Worm (Caenorhabditis elegans) whole organism, L4 larva: ENCODE measurements around the gene unc-39.

Experiments
- F26F4.8 ChIP-seq: fragments of 200-800 bp; sonication (Bioruptor generic); conservative IDR thresholded peaks from 2 replicates; pipeline ENCODE4 v1.3.6; 2022; ENCODE audit warnings: missing genetic modification characterization, missing compliant biosample characterization
- F37D6.2 ChIP-seq: sonication (generic microtip); optimal IDR thresholded peaks from 2 replicates; lab custom pipeline; 2016; ENCODE audit warnings: mild to moderate bottlenecking, missing genetic modification characterization, missing compliant biosample characterization
- F44E2.7 ChIP-seq: fragments of 200-800 bp; sonication (Bioruptor generic); IDR thresholded peaks from 2 replicates; pipeline ENCODE4 v2.1.2; 2022; ENCODE audit warnings: missing genetic modification characterization, missing compliant biosample characterization
- F49E8.2 ChIP-seq: sonication (generic microtip); optimal IDR thresholded peaks from 2 replicates; lab custom pipeline; 2016; ENCODE audit warnings: missing compliant biosample characterization, mild to moderate bottlenecking, missing genetic modification characterization, borderline replicate concordance
- R02D3.7 ChIP-seq: fragments of 150-350 bp; sonication (generic microtip); optimal IDR thresholded peaks from 3 replicates; lab custom pipeline; 2014; ENCODE audit warnings: missing biosample characterization, missing genetic modification characterization
- Y105C5A.15 ChIP-seq: fragments of 200-800 bp; sonication (Bioruptor generic); IDR thresholded peaks from 2 replicates; pipeline ENCODE4 v1.3.6; 2022; ENCODE audit warnings: missing genetic modification characterization, missing compliant biosample characterization
- Y48G9A.11 ChIP-seq: fragments of 200-800 bp; sonication (Bioruptor generic); IDR thresholded peaks from 2 replicates; pipeline ENCODE4 v1.3.6; 2022; ENCODE audit warnings: missing genetic modification reagents, missing genetic modification characterization, missing compliant biosample characterization
- Y5F2A.4 ChIP-seq: fragments of 200-800 bp; sonication (Bioruptor generic); optimal IDR thresholded peaks from 2 replicates; lab custom pipeline; 2018; ENCODE audit warnings: mild to moderate bottlenecking, missing genetic modification characterization, missing compliant biosample characterization
- Y75B8A.6 ChIP-seq: fragments of 200-800 bp; sonication (Bioruptor generic); IDR thresholded peaks from 2 replicates; pipeline ENCODE4 v1.3.6; 2022; ENCODE audit warnings: missing genetic modification reagents, missing genetic modification characterization, missing compliant biosample characterization
- ZK337.2 ChIP-seq: fragments of 200-800 bp; sonication (Bioruptor generic); IDR thresholded peaks from 2 replicates; pipeline ENCODE4 v1.3.6; 2022; ENCODE audit warnings: missing genetic modification reagents, missing genetic modification characterization, missing compliant biosample characterization
- aha-1 ChIP-seq: fragments of 150-350 bp; peaks from one replicate; lab custom pipeline; 2014; ENCODE audit warnings: missing biosample characterization, missing genetic modification characterization
- ama-1 ChIP-seq: fragments of 150-350 bp; optimal IDR thresholded peaks from 2 replicates; lab custom pipeline; 2014; ENCODE audit warnings: inconsistent platforms, mixed read lengths
- arid-1 ChIP-seq: fragments of 200-800 bp; sonication (Bioruptor generic); conservative IDR thresholded peaks from 2 replicates; pipeline ENCODE4 v1.3.6; 2022; ENCODE audit warnings: missing genetic modification reagents, missing genetic modification characterization, missing compliant biosample characterization
- attf-4 ChIP-seq: sonication (generic microtip); optimal IDR thresholded peaks from 3 replicates; lab custom pipeline; 2017; ENCODE audit warnings: missing biosample characterization, missing genetic modification characterization
- ceh-28 ChIP-seq: fragments of 150-350 bp; optimal IDR thresholded peaks from 2 replicates; lab custom pipeline; 2014; ENCODE audit warnings: missing biosample characterization, missing genetic modification reagents, missing genetic modification characterization
- ceh-32 ChIP-seq: sonication (generic microtip); optimal IDR thresholded peaks from 2 replicates; lab custom pipeline; 2016; ENCODE audit warnings: mild to moderate bottlenecking, missing genetic modification characterization, missing compliant biosample characterization; ENCODE audit not compliant: poor library complexity
- ceh-82 ChIP-seq: sonication (generic microtip); optimal IDR thresholded peaks from 2 replicates; lab custom pipeline; 2017; ENCODE audit warnings: missing biosample characterization, missing genetic modification characterization
- ces-1 ChIP-seq: fragments of 150-350 bp; sonication (generic microtip); optimal IDR thresholded peaks from 4 replicates; lab custom pipeline; 2014; ENCODE audit warnings: missing biosample characterization, missing genetic modification reagents, missing genetic modification characterization
- daf-19 ChIP-seq: fragments of 200-800 bp; sonication (Bioruptor generic); conservative IDR thresholded peaks from 2 replicates; pipeline ENCODE4 v1.3.6; 2022; ENCODE audit warnings: missing genetic modification characterization, missing compliant biosample characterization
- daf-8 ChIP-seq: fragments of 200-800 bp; sonication (Bioruptor generic); IDR thresholded peaks from 2 replicates; pipeline ENCODE4 v1.3.6; 2022; ENCODE audit warnings: missing genetic modification characterization, missing compliant biosample characterization
- dmd-6 ChIP-seq: fragments of 200-800 bp; sonication (Bioruptor generic); IDR thresholded peaks from 2 replicates; pipeline ENCODE4 v1.3.6; 2022; ENCODE audit warnings: missing genetic modification reagents, missing genetic modification characterization, missing compliant biosample characterization
- dmd-8 ChIP-seq: fragments of 200-800 bp; sonication (Bioruptor generic); IDR thresholded peaks from 2 replicates; pipeline ENCODE4 v1.3.6; 2022; ENCODE audit warnings: missing genetic modification characterization, missing compliant biosample characterization
- duxl-1 ChIP-seq: sonication (generic microtip); optimal IDR thresholded peaks from 2 replicates; lab custom pipeline; 2016; ENCODE audit warnings: mild to moderate bottlenecking, missing genetic modification characterization, moderate library complexity, missing compliant biosample characterization; ENCODE audit not compliant: poor library complexity
- dve-1 ChIP-seq: sonication (generic microtip); optimal IDR thresholded peaks from 2 replicates; lab custom pipeline; 2017; ENCODE audit warnings: antibody characterized with exemption, mild to moderate bottlenecking, missing genetic modification characterization, missing compliant biosample characterization; ENCODE audit not compliant: insufficient read depth
- hmg-1.1 ChIP-seq: fragments of 200-800 bp; sonication (Bioruptor generic); IDR thresholded peaks from 2 replicates; pipeline ENCODE4 v1.3.6; 2022; ENCODE audit warnings: missing genetic modification reagents, missing genetic modification characterization, missing compliant biosample characterization
- lin-1 ChIP-seq: fragments of 200-800 bp; sonication (Bioruptor generic); IDR thresholded peaks from 2 replicates; pipeline ENCODE4 v1.3.6; 2022; ENCODE audit warnings: missing genetic modification reagents, missing genetic modification characterization, missing compliant biosample characterization
- lin-15B ChIP-seq: fragments of 150-350 bp; sonication (generic microtip); optimal IDR thresholded peaks from 3 replicates; lab custom pipeline; 2014; ENCODE audit warnings: missing biosample characterization, missing genetic modification characterization
- lin-29 ChIP-seq: fragments of 200-800 bp; sonication (Bioruptor generic); IDR thresholded peaks from 2 replicates; pipeline ENCODE4 v1.3.6; 2022; ENCODE audit warnings: missing genetic modification reagents, missing genetic modification characterization, missing compliant biosample characterization
- lin-38 ChIP-seq: fragments of 200-800 bp; sonication (Bioruptor generic); IDR thresholded peaks from 2 replicates; pipeline ENCODE4 v1.3.6; 2022; ENCODE audit warnings: missing genetic modification reagents, missing genetic modification characterization, missing compliant biosample characterization
- lin-39 ChIP-seq: fragments of 150-350 bp; optimal IDR thresholded peaks from 2 replicates; lab custom pipeline; 2014; ENCODE audit warnings: missing biosample characterization, missing genetic modification reagents, missing genetic modification characterization
- lir-3 ChIP-seq: sonication (generic microtip); optimal IDR thresholded peaks from 2 replicates; lab custom pipeline; 2016; ENCODE audit warnings: mild to moderate bottlenecking, missing genetic modification characterization, missing compliant biosample characterization
- lsy-2 ChIP-seq, 2 experiments: fragments of 150-350 bp in 1 of 2; sonication (generic microtip) in 1 of 2; optimal IDR thresholded peaks; 2 replicates each; lab custom pipeline; 2014 to 2017; ENCODE audit warnings: missing biosample characterization in 2 of 2, missing genetic modification characterization in 2 of 2
- mdl-1 ChIP-seq, 2 experiments: fragments of 150-350 bp in 1 of 2; sonication (generic microtip) in 1 of 2; optimal IDR thresholded peaks; 2 replicates each; lab custom pipeline; 2014 to 2017; ENCODE audit warnings: missing biosample characterization in 2 of 2, missing genetic modification characterization in 2 of 2
- mep-1 ChIP-seq: fragments of 150-350 bp; sonication (generic microtip); optimal IDR thresholded peaks from 3 replicates; lab custom pipeline; 2014; ENCODE audit warnings: missing biosample characterization, missing genetic modification characterization
- nhr-111 ChIP-seq: fragments of 200-800 bp; sonication (Bioruptor generic); optimal IDR thresholded peaks from 2 replicates; lab custom pipeline; 2018; ENCODE audit warnings: mild to moderate bottlenecking, missing genetic modification characterization, missing compliant biosample characterization
- nhr-28 ChIP-seq: fragments of 150-350 bp; optimal IDR thresholded peaks from 2 replicates; lab custom pipeline; 2014; ENCODE audit warnings: missing biosample characterization, missing genetic modification characterization
- nhr-6 ChIP-seq: fragments of 150-350 bp; optimal IDR thresholded peaks from 2 replicates; lab custom pipeline; 2014; ENCODE audit warnings: missing biosample characterization, missing genetic modification characterization
- nhr-76 ChIP-seq: fragments of 150-350 bp; optimal IDR thresholded peaks from 2 replicates; lab custom pipeline; 2014; ENCODE audit warnings: missing biosample characterization, missing genetic modification characterization
- pha-4 ChIP-seq, 2 experiments: fragments of 150-350 bp in 1 of 2; fragments of 200-800 bp in 1 of 2; sonication (Bioruptor generic) in 1 of 2; IDR thresholded peaks in 1 of 2; optimal IDR thresholded peaks in 1 of 2; 2 replicates each; pipeline versions ENCODE4 v1.3.6 to Lab custom; 2014 to 2022; ENCODE audit warnings: missing genetic modification characterization in 2 of 2, missing genetic modification reagents in 2 of 2, missing biosample characterization in 1 of 2, missing compliant biosample characterization in 1 of 2
- rbr-2 ChIP-seq: sonication (generic microtip); optimal IDR thresholded peaks from 2 replicates; lab custom pipeline; 2016; ENCODE audit warnings: missing genotype, missing genetic modification characterization, missing compliant biosample characterization
- saeg-2 ChIP-seq: fragments of 200-800 bp; sonication (Bioruptor generic); IDR thresholded peaks from 2 replicates; pipeline ENCODE4 v1.3.6; 2022; ENCODE audit warnings: missing genetic modification reagents, missing genetic modification characterization, missing compliant biosample characterization
- set-16 ChIP-seq: fragments of 200-800 bp; sonication (Bioruptor generic); IDR thresholded peaks from 2 replicates; pipeline ENCODE4 v1.3.6; 2022; ENCODE audit warnings: missing genetic modification reagents, missing genetic modification characterization, missing compliant biosample characterization
- skn-1 ChIP-seq: fragments of 150-350 bp; optimal IDR thresholded peaks from 2 replicates; lab custom pipeline; 2014; ENCODE audit warnings: missing biosample characterization, missing genetic modification characterization
- snpc-4 ChIP-seq: fragments of 150-350 bp; optimal IDR thresholded peaks from 2 replicates; lab custom pipeline; 2014; ENCODE audit warnings: missing biosample characterization, missing genetic modification characterization
- unc-130 ChIP-seq: sonication (generic microtip); optimal IDR thresholded peaks from 2 replicates; lab custom pipeline; 2016; ENCODE audit warnings: missing genetic modification reagents, missing genetic modification characterization, missing compliant biosample characterization
- unc-62 ChIP-seq, 3 experiments: fragments of 150-350 bp in 1 of 3; sonication (generic microtip); optimal IDR thresholded peaks in 2 of 3; peaks in 1 of 3; 1 replicate in 1 of 3; 2 replicates in 2 of 3; lab custom pipeline; 2014 to 2017; ENCODE audit warnings: missing biosample characterization in 3 of 3, missing genetic modification characterization in 3 of 3, missing genetic modification reagents in 3 of 3, missing genotype in 1 of 3
- vab-7 ChIP-seq: fragments of 200-800 bp; sonication (Bioruptor generic); IDR thresholded peaks from 2 replicates; pipeline ENCODE4 v1.3.6; 2022; ENCODE audit warnings: missing genetic modification reagents, missing genetic modification characterization, missing compliant biosample characterization
- zfp-2 ChIP-seq: sonication (generic microtip); optimal IDR thresholded peaks from 2 replicates; lab custom pipeline; 2016; ENCODE audit warnings: mild to moderate bottlenecking, missing genetic modification characterization, missing compliant biosample characterization
- zfp-3 ChIP-seq: fragments of 200-800 bp; sonication (Bioruptor generic); conservative IDR thresholded peaks from 2 replicates; pipeline ENCODE4 v1.3.6; 2022; ENCODE audit warnings: missing genetic modification reagents, missing genetic modification characterization, missing compliant biosample characterization
- zip-2 ChIP-seq: fragments of 150-350 bp; optimal IDR thresholded peaks from 2 replicates; lab custom pipeline; 2014; ENCODE audit warnings: missing biosample characterization, missing genetic modification characterization
- ztf-11 ChIP-seq: fragments of 150-350 bp; optimal IDR thresholded peaks from 2 replicates; lab custom pipeline; 2014; ENCODE audit warnings: missing biosample characterization, missing genetic modification characterization

unc-39 gene

ce11 chrV:14350949-14351348, 21.9 kb upstream of the unc-39 start (continued):
- 0 out of 2 replicates have a peak, but pooled peaks have one; percentile 31 for TF ChIP-seq F44E2.7 (GFP tag; lab: Robert Waterston, UW)
- TF ChIP-seq F26F4.8 (GFP tag; lab: Robert Waterston, UW), result no peak
- TF ChIP-seq mep-1 (tag; lab: Kevin White, UChicago), result peak; percentile 93
- no peak for TF ChIP-seq ZK337.2 (GFP tag; lab: Robert Waterston, UW)
- TF ChIP-seq Y48G9A.11, result no peak
- no peak for TF ChIP-seq Y105C5A.15 (GFP tag; lab: Robert Waterston, UW)
- peak; percentile 99 for TF ChIP-seq aha-1 (tag; lab: Kevin White, UChicago)
- TF ChIP-seq F49E8.2 (tag; lab: Kevin White, UChicago), result no peak
- TF ChIP-seq ama-1 (lab: Kevin White, UChicago), result peak; percentile 18
- no peak for TF ChIP-seq lir-3
- TF ChIP-seq zip-2 (tag; lab: Kevin White, UChicago), result no peak
- peak; percentile 91 for TF ChIP-seq hmg-1.1 (GFP tag; lab: Robert Waterston, UW)
- TF ChIP-seq skn-1, result no peak
- TF ChIP-seq vab-7 (GFP tag; lab: Robert Waterston, UW), result peak; percentile 70
- no peak for TF ChIP-seq ceh-28 (tag; lab: Kevin White, UChicago)
- TF ChIP-seq nhr-28 (tag; lab: Kevin White, UChicago), result peak; percentile 88
- TF ChIP-seq lin-15B (tag; lab: Kevin White, UChicago), result no peak
- peak; percentile 72; the same call in 1 of the 2 replicates for TF ChIP-seq lin-1 (GFP tag; lab: Robert Waterston, UW)
- TF ChIP-seq zfp-3, result no peak
- peak; percentile 22 for TF ChIP-seq F37D6.2 (tag; lab: Kevin White, UChicago)
- peak; percentile 98 for TF ChIP-seq nhr-6 (tag; lab: Kevin White, UChicago)
- TF ChIP-seq duxl-1 (tag; lab: Kevin White, UChicago), result peak; percentile 23
- no peak for TF ChIP-seq attf-4 (tag; lab: Kevin White, UChicago)
- 0 out of 2 replicates have a peak, but pooled peaks have one; percentile 5 for TF ChIP-seq arid-1
- TF ChIP-seq snpc-4 (tag; lab: Kevin White, UChicago), result no peak
- TF ChIP-seq dmd-8 (GFP tag; lab: Robert Waterston, UW), result no peak
- no peak for TF ChIP-seq R02D3.7
- TF ChIP-seq dmd-6 (GFP tag; lab: Robert Waterston, UW), result peak; percentile 88
- TF ChIP-seq zfp-2 (tag; lab: Kevin White, UChicago), result peak; percentile 15
- peak; percentile 86 for TF ChIP-seq rbr-2 (tag; lab: Kevin White, UChicago)
- peak; percentile 11; the same call in 1 of the 2 replicates for TF ChIP-seq pha-4 (GFP tag; IDR thresholded peaks at IDR 0.05; lab: Robert Waterston, UW)
- no peak for TF ChIP-seq pha-4 (tag; optimal IDR thresholded peaks at IDR 0.05; lab: Kevin White, UChicago)
- peak; percentile 56 for TF ChIP-seq dve-1 (tag; lab: Kevin White, UChicago)
- no peak for TF ChIP-seq lin-39
- TF ChIP-seq Y75B8A.6 (GFP tag; lab: Robert Waterston, UW), result no peak
- no peak for TF ChIP-seq saeg-2 (GFP tag; lab: Robert Waterston, UW)
- no peak for TF ChIP-seq daf-19 (GFP tag; lab: Robert Waterston, UW)
- no peak for TF ChIP-seq ceh-32 (tag; lab: Kevin White, UChicago)
- peak; percentile 92 for TF ChIP-seq lin-38 (GFP tag; lab: Robert Waterston, UW)
- no peak for TF ChIP-seq nhr-76 (tag; lab: Kevin White, UChicago)
- TF ChIP-seq unc-130 (GFP tag; lab: Kevin White, UChicago), result no peak
- 0 out of 2 replicates have a peak, but pooled peaks have one; percentile 24 for TF ChIP-seq lin-29 (GFP tag; lab: Robert Waterston, UW)
- TF ChIP-seq unc-62 (GFP tag; optimal IDR thresholded peaks at IDR 0.05 in 1 of 2; lab: Kevin White, UChicago), result no peak
- no peak for TF ChIP-seq unc-62 (tag; optimal IDR thresholded peaks at IDR 0.05; lab: Kevin White, UChicago)
- no peak for TF ChIP-seq ztf-11 (tag; lab: Kevin White, UChicago)
- TF ChIP-seq ceh-82 (tag; lab: Kevin White, UChicago), result no peak
- TF ChIP-seq Y5F2A.4 (GFP tag; lab: Kevin White, UChicago), result no peak
- TF ChIP-seq daf-8 (GFP tag; lab: Robert Waterston, UW), result no peak
- no peak for TF ChIP-seq nhr-111 (GFP tag; lab: Kevin White, UChicago)
- TF ChIP-seq mdl-1 (tag; optimal IDR thresholded peaks at IDR 0.05; lab: Kevin White, UChicago), result peak; percentile 23 to 70
- TF ChIP-seq ces-1 (GFP tag; lab: Kevin White, UChicago), result peak; percentile 1
- peak; percentile 94 for TF ChIP-seq set-16
- peak; percentile 67 to 81 for TF ChIP-seq lsy-2 (tag; optimal IDR thresholded peaks at IDR 0.05; lab: Kevin White, UChicago)
